Fruit fly (Drosophila melanogaster) Kc167 (cell line): ENCODE results near the gene CG42446.

ENCODE experiments used
- insv ChIP-seq: fragments of >200 bp; optimal IDR thresholded peaks from 3 replicates; lab custom pipeline; 2018; ENCODE audit warnings: missing external identifiers
- psq ChIP-seq: fragments of >200 bp; optimal IDR thresholded peaks from 2 replicates; lab custom pipeline; 2017; ENCODE audit warnings: missing external identifiers

DNA sequence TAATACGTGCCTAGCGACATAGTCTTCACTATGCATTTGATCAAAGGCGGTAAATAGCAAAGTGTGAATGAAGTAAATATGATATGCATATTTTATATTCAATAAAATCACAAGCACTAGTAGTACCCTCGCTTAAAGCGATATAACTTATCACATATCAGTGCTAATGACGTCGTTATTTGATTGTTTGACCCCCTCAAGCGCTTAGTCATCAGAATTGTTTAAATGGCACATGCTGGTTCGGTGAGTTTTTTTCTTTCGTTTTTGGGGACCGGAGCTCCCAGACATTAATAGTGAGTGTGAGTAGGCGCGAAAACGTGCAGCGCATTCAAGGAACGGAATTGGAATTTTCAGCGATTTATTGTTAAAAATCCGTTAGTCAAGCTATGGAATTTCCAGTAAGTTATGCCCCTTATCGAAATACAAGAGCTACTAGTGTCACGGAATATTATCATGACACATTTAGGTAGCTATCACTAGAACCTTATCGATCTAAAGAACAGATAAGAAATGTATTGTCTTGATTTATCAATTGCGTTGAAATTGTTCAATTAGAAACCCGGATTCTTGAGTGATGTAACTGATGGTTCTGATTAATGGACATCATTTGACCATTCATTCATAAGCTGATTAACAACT lies 12.2 kb downstream of the CG42446 start:
- TF ChIP-seq insv (lab: Kevin White, UChicago) (no peak), psq (lab: Kevin White, UChicago) (no peak)
